Worm (Caenorhabditis elegans) whole organism, L4/young adult: ENCODE measurements around the gene srt-19.
"Not testable (repeated sequence)": the region's sequence is repeated elsewhere in the genome, so short reads cannot be mapped to it uniquely, and the experiment has no call there.

Experiments used
- W03F9.2 ChIP-seq: fragments of 150-350 bp; optimal IDR thresholded peaks from 2 replicates; lab custom pipeline; 2014; ENCODE audit warnings: missing biosample characterization, missing genetic modification characterization
- dao-5 ChIP-seq: sonication (generic microtip); optimal IDR thresholded peaks from 2 replicates; lab custom pipeline; 2016; ENCODE audit warnings: missing genotype, missing genetic modification characterization, moderate library complexity, missing compliant biosample characterization
- him-1 ChIP-seq: sonication (generic microtip); optimal IDR thresholded peaks from 2 replicates; lab custom pipeline; 2016; ENCODE audit warnings: missing genotype, missing genetic modification reagents, missing genetic modification characterization, missing compliant biosample characterization

srt-19 gene

DNA sequence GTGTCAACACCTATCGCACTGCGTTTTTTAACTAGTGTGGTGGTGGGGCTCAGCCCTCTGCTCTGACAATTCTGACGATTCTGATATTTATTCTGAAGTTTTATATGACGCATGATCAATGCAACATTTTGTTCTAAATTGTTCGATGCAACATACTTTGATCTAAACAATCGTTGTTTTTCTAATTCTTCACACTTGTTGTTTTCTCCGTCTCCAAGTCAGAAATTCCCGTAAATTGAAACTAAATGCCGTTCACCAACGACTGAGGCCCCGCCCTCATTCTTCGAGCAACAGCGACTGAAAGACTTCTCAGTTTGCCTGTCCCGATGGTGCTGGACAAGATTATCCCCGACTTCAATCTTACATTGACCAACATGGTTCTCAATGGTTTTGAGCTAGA, at the start of gene srt-19:
Gene srt-19 (plus strand): TSS at position 301 of the 400 bp plus-strand sequence.
- TF ChIP-seq dao-5; W03F9.2 (tag; lab: Kevin White, UChicago); him-1: not testable (repeated sequence)

ce11 chrV:4236118-4236517, 48.7 kb upstream of the srt-19 start, which contains the start of gene nlp-13:
Gene nlp-13 (plus strand): TSS chrV:4236418.
- TF ChIP-seq W03F9.2 (tag; lab: Kevin White, UChicago) = no peak
- no peak for TF ChIP-seq dao-5
- no peak for TF ChIP-seq him-1

- TF ChIP-seq him-1 = no peak
- no peak for TF ChIP-seq W03F9.2 (tag; lab: Kevin White, UChicago)
- no peak for TF ChIP-seq dao-5
Measured at ce11 chrV:4240292-4240691, 44.5 kb upstream of the srt-19 start, which contains the start of gene srh-204. Gene srh-204 (minus strand): TSS chrV:4240392.

DNA sequence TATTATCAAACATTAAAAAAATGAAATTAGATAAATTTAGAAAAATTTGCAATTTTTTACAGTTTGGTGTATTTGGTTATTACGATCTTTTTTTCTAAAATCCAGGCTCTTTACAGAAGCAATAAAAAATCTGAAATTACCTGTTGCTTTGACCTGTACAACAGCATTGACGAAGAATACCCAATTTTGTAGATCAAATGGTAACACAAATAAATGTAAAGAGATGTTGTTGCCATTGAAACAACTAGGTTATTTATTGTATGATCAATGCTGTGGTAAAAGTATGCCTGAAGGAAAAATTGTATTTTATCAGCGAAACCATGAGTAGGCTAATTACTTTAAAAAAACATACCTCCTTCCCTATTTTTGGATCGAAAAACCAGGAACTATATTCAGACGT, 43.3 kb upstream of the srt-19 start:
- TF ChIP-seq him-1 (no peak), dao-5 (no peak), W03F9.2 (tag; lab: Kevin White, UChicago) (no peak)

DNA sequence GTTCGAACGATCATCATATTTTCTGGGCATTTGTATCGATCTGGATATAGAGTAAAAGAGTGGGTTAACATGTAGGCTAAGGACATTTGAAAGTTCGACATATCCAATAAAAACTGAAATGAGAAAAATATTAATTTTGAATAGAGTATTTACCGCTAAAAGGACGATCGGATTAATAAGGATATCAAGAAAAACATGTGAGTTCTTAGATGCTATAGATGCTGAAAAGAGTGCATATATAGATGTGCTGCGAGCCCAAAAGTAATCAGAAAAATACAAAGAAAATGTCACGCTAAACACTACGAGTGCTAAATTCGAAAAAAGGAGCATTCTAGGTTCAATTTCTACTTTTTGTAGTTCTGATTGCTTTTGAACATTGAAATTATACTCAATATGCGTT, 42.4 kb upstream of the srt-19 start, which contains the start of gene srt-12:
Gene srt-12 (minus strand): TSS at position 101 of the 400 bp plus-strand sequence.
- TF ChIP-seq W03F9.2 (tag; lab: Kevin White, UChicago) (no peak), dao-5 (no peak), him-1 (no peak)

DNA sequence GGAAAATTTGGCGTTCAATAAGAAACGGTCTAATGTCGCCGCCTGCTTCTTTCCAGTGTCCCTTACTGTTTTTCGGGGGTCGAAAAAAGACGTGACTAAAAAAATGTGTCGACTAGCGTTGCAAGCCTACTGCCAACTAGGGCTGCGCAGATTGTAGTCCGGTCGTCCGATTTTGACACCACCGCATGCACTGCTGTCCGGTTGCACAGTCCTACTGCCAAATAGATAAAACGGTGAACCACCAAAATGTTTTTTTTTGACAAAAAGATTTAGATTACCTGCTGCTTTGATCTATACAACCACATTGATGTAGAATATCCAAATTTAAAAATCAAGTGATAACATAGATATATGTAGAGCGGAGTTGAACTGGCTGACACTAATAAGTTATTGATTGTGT, 36.5 kb upstream of the srt-19 start:
- no peak for TF ChIP-seq W03F9.2 (tag; lab: Kevin White, UChicago)
- no peak for TF ChIP-seq him-1
- no peak for TF ChIP-seq dao-5

- no peak for TF ChIP-seq dao-5
- TF ChIP-seq him-1 = no peak
- no peak for TF ChIP-seq W03F9.2 (tag; lab: Kevin White, UChicago)
Measured at ce11 chrV:4250047-4250446, 34.8 kb upstream of the srt-19 start, which contains the start of gene srt-13. Gene srt-13 (minus strand): TSS chrV:4250147.

DNA sequence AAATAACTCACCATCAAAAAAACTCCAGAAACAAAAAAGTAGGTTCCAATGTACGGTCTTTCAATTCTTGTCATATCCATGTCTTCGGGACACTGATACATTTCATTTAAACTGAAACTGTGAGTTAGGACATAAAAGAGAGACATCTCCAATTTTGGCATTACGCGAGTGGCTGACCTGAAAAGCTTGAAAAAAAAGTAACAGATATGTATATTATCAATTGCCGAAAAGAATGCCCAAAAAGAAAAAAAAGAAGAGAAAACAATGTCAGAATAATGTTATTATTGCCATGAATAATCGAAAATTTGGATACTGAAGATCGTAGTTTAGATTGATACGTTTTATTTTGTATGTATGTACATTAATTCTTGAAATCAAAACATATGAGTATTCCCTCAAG, 28.4 kb upstream of the srt-19 start, which contains the start of gene srt-14:
Gene srt-14 (minus strand): TSS at position 101 of the 400 bp plus-strand sequence.
- TF ChIP-seq him-1 (no peak), dao-5 (no peak), W03F9.2 (tag; lab: Kevin White, UChicago) (no peak)

DNA sequence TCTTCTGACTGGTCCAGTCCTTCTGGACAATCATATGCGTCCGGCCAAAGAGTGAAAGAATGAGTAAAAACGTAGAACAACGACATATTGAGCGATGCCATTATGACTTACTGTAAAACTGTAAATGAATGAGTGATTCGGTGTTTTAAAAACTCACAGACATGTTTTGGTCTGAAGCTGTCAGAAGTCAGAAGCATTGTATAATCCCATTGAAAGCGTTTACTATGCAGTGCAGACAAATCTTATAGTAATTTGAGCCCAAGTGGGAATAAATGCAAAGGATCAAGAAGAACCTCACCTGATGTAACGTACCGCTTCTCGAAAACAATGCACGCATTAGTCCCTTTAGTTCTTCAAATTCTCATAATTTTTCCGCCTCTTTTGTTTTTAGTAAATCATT, 24.7 kb upstream of the srt-19 start, which contains the start of gene srt-3:
Gene srt-3 (minus strand): TSS at position 101 of the 400 bp plus-strand sequence.
- no peak for TF ChIP-seq him-1
- no peak for TF ChIP-seq W03F9.2 (tag; lab: Kevin White, UChicago)
- TF ChIP-seq dao-5 = no peak

ce11 chrV:4261385-4261784, 23.5 kb upstream of the srt-19 start:
- TF ChIP-seq W03F9.2 (tag; lab: Kevin White, UChicago) = no peak
- no peak for TF ChIP-seq him-1
- no peak for TF ChIP-seq dao-5

ce11 chrV:4264516-4264915, 20.3 kb upstream of the srt-19 start, which contains the start of gene srt-35:
Gene srt-35 (minus strand): TSS chrV:4264616.
- TF ChIP-seq W03F9.2 (tag; lab: Kevin White, UChicago) = no peak
- TF ChIP-seq him-1 = no peak
- TF ChIP-seq dao-5 = no peak

DNA sequence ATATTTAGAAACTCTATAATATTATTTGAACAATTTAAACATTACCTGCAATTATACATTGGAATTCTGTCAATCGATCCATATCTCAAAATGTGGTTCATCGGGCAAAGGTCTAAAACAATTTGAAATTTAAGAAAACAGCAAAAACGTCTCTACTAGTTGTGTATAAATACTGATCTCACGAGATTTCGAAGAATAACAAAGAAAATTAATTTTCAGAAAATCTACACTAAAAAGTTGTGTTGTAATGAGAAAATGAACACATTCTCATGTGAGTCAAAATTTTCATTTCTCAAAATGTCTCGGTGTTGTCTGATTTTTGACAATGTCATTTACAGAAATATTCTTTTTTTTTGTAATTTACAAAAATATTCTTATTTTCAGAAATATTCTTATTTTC, 16.6 kb upstream of the srt-19 start, which contains the start of gene srt-36:
Gene srt-36 (minus strand): TSS at position 101 of the 400 bp plus-strand sequence.
- TF ChIP-seq dao-5; him-1; W03F9.2 (tag; lab: Kevin White, UChicago): not testable (repeated sequence)

DNA sequence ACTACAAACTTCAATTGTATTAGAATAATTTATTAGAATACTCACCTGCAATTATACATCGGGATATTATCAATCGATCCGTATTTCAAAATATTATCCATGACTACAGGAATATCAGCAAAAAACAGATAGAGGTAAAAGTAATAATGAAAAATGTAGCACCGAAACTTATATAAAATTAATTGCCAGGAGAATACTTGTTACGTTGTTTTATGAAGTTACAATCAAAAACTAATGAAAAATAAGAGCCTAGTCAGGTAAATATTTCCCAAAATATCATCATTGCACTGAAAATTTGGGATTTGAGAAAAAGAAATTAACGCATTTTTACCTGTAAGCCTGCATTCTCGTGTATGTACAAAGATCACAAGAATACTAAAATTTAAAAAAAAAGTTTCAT, 13.6 kb upstream of the srt-19 start, which contains the start of gene srt-38:
Gene srt-38 (minus strand): TSS at position 101 of the 400 bp plus-strand sequence.
- TF ChIP-seq him-1; W03F9.2 (tag; lab: Kevin White, UChicago); dao-5: not testable (repeated sequence)

DNA sequence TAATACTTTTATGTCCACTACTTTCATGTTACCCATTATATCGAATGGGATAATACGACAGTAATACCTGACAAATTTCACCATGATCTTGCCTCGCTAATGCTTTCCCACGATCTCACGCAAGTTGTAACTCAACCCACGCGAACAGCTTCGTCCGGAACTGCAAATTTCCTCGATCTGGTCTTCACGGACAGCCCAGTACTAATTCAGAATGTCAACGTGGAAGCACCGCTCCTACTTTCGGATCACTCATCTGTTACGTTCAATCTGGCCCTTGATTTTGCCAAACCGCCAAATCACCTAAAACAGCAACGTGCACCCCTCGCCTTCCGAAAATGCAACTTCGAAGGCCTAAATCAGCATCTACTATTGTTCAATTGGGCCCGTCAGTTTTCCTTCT, 11.5 kb upstream of the srt-19 start:
- TF ChIP-seq him-1 (no peak), W03F9.2 (tag; lab: Kevin White, UChicago) (no peak), dao-5 (no peak)

DNA sequence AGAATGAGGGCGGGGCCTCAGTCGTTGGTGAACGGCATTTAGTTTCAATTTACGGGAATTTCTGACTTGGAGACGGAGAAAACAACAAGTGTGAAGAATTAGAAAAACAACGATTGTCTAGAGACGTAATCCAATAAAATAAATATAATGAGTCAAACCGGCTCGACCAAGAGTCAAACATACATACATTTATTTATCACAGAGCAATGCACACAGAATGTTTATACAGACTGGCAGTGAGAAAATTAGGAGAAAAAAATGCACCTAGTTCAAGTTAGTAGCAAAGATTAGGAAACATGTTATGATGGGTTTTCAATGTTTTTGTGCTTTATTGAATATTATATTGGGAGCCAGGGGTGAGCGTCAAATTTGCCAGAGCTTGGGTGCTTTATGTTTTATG, 6.1 kb upstream of the srt-19 start, which contains the start of gene srt-20:
Gene srt-20 (minus strand): TSS at position 101 of the 400 bp plus-strand sequence.
- not testable (repeated sequence) for TF ChIP-seq dao-5; him-1; W03F9.2 (tag; lab: Kevin White, UChicago)
